Worm (Caenorhabditis elegans): ENCODE results near the gene Y46D2A.3.

DNA sequence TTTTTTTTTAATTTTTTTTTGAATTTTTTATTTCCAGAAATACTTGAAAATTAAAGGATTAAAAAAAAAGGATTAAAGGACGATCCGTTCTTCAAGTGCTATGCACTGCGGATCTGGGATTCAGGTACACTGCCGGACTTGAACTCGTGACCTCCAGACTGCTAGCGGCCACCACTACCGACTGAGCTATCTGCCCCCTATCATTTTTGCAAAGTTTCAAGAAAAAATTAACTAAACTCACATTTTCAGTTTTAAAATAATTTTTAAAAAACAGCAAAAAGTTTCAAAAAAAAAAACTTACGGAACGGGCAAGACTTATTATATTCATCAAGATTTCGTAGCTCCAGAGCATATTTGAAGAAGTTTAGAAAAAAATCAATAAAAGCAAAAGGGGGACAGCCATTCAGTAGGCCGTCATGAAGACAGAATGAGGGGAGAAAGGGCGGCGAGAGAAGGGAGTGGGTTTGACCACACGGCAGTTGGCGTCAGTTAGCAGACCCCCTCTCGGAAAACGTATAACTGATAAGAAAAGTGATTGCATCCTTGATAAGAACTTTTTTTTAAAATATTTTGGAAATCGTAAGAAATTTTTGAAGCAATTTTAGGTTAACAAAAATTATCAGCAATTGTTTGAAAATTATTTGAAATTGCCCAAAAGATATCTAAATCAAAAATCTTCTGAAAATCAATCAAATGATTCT lies 15.9 kb downstream of the Y46D2A.3 start:
- TF ChIP-seq D2030.7 (GFP tag; IDR thresholded peaks at IDR 0.05) (no peak), snpc-1.1 (tag; optimal IDR thresholded peaks at IDR 0.05; ENCODE audit: insufficient read depth) (no peak), cebp-1 (GFP tag; IDR thresholded peaks at IDR 0.05) (no peak), cebp-1 (tag; optimal IDR thresholded peaks at IDR 0.05) (no peak), snpc-4 (GFP tag; optimal IDR thresholded peaks at IDR 0.05) (no peak), snpc-4 (tag; optimal IDR thresholded peaks at IDR 0.05) (no peak), bed-1 (GFP tag; IDR thresholded peaks at IDR 0.05) (no peak), repo-1 (tag; optimal IDR thresholded peaks at IDR 0.05) (no peak), nhr-90 (tag; optimal IDR thresholded peaks at IDR 0.05) (no peak), rcor-1 (GFP tag; IDR thresholded peaks at IDR 0.05) (no peak; the same call in 1 of the 2 replicates), F57C9.4 (tag; optimal IDR thresholded peaks at IDR 0.05) (no peak), let-526 (GFP tag; IDR thresholded peaks at IDR 0.05) (no peak), ceh-100 (GFP tag; IDR thresholded peaks at IDR 0.05) (no peak), pha-4 (tag; optimal IDR thresholded peaks at IDR 0.05) (no peak), lin-54 (GFP tag; optimal IDR thresholded peaks at IDR 0.05) (no peak)
